Worm (Caenorhabditis elegans) whole organism, L1 larva: Measurements from ENCODE around the gene C03B1.7.

Source experiments
- Y116A8C.19 ChIP-seq: sonication (generic microtip); optimal IDR thresholded peaks from 2 replicates; lab custom pipeline; 2016; ENCODE audit warnings: missing compliant biosample characterization, missing genetic modification characterization, borderline replicate concordance
- alr-1 ChIP-seq: fragments of 200-800 bp; sonication (Bioruptor generic); optimal IDR thresholded peaks from 2 replicates; lab custom pipeline; 2018; ENCODE audit warnings: borderline replicate concordance, mild to moderate bottlenecking, missing genetic modification characterization, missing compliant biosample characterization
- aly-2 ChIP-seq: fragments of 150-350 bp; optimal IDR thresholded peaks from 2 replicates; lab custom pipeline; 2014; ENCODE audit warnings: missing biosample characterization, missing genetic modification characterization
- ama-1 ChIP-seq: fragments of 150-350 bp; optimal IDR thresholded peaks from 2 replicates; lab custom pipeline; 2014
- fkh-10 ChIP-seq: sonication (generic microtip); optimal IDR thresholded peaks from 2 replicates; lab custom pipeline; 2017; ENCODE audit warnings: missing biosample characterization, missing genetic modification reagents, missing genetic modification characterization
- jun-1 ChIP-seq: fragments of 150-350 bp; optimal IDR thresholded peaks from 2 replicates; lab custom pipeline; 2014; ENCODE audit warnings: missing biosample characterization, missing genetic modification reagents, missing genetic modification characterization
- mep-1 ChIP-seq: fragments of 150-350 bp; optimal IDR thresholded peaks from 2 replicates; lab custom pipeline; 2014; ENCODE audit warnings: missing biosample characterization, missing genetic modification characterization
- nhr-77 ChIP-seq: fragments of 150-350 bp; optimal IDR thresholded peaks from 2 replicates; lab custom pipeline; 2014; ENCODE audit warnings: missing biosample characterization, missing genetic modification characterization
- snpc-4 ChIP-seq: fragments of 150-350 bp; optimal IDR thresholded peaks from 2 replicates; lab custom pipeline; 2014; ENCODE audit warnings: missing biosample characterization, missing genetic modification characterization
- tbx-2 ChIP-seq: sonication (generic microtip); optimal IDR thresholded peaks from 2 replicates; lab custom pipeline; 2016; ENCODE audit warnings: missing genetic modification characterization, missing compliant biosample characterization
- unc-130 ChIP-seq: fragments of 150-350 bp; optimal IDR thresholded peaks from 2 replicates; lab custom pipeline; 2017; ENCODE audit warnings: missing biosample characterization, missing genetic modification characterization, inconsistent platforms
- unc-62 ChIP-seq: fragments of 150-350 bp; optimal IDR thresholded peaks from 2 replicates; lab custom pipeline; 2014; ENCODE audit warnings: missing biosample characterization, missing genetic modification reagents, missing genetic modification characterization

DNA sequence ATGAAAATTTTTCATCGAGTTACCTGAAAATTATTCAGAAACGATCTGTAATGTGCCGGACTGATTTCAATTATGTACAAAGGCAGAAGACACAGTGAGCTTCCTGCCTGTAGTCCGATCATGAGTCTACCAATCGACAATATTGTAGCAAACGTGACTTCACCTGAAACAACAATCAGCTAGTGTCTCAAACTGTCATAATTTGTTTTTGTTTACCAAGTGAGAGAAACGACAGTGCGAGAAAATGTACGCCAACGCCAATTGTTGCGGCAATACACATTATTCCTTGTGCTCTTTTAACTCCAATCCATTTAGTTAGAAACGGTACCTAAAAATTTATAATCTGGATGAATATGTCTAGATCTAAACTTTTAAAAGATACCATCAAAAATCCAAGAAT lies 4.3 kb upstream of the C03B1.7 start:
- TF ChIP-seq snpc-4 (tag; lab: Kevin White, UChicago) (no peak), mep-1 (tag; lab: Kevin White, UChicago) (no peak), aly-2 (no peak), jun-1 (tag; lab: Kevin White, UChicago) (no peak), unc-130 (tag; lab: Kevin White, UChicago) (no peak), unc-62 (GFP tag; lab: Kevin White, UChicago) (no peak), ama-1 (lab: Kevin White, UChicago) (no peak), tbx-2 (tag; lab: Kevin White, UChicago) (no peak), alr-1 (tag; lab: Kevin White, UChicago) (no peak), Y116A8C.19 (tag; lab: Kevin White, UChicago) (no peak), nhr-77 (tag; lab: Kevin White, UChicago) (no peak), fkh-10 (GFP tag; lab: Kevin White, UChicago) (no peak)
